Worm (Caenorhabditis elegans) whole organism, late embryonic: ENCODE measurements around the gene F28A10.4.

Source experiments
- C38D4.7 ChIP-seq: fragments of 200-800 bp; sonication (Bioruptor generic); optimal IDR thresholded peaks from 2 replicates; lab custom pipeline; 2018; ENCODE audit warnings: mild to moderate bottlenecking, missing genetic modification characterization, moderate library complexity, missing compliant biosample characterization
- K09A11.1 ChIP-seq: sonication (generic microtip); optimal IDR thresholded peaks from 2 replicates; lab custom pipeline; 2017; ENCODE audit warnings: antibody characterized with exemption, mild to moderate bottlenecking, missing genetic modification characterization, missing compliant biosample characterization; ENCODE audit not compliant: insufficient read depth
- Y22D7AL.16 ChIP-seq: sonication (generic microtip); optimal IDR thresholded peaks from 2 replicates; lab custom pipeline; 2016; ENCODE audit warnings: missing genetic modification characterization, missing compliant biosample characterization
- ahr-1 ChIP-seq: sonication (generic microtip); optimal IDR thresholded peaks from 2 replicates; lab custom pipeline; 2016; ENCODE audit warnings: missing genetic modification characterization, missing compliant biosample characterization
- ama-1 ChIP-seq: fragments of 150-350 bp; optimal IDR thresholded peaks from 2 replicates; lab custom pipeline; 2014
- ceh-14 ChIP-seq: sonication (generic microtip); optimal IDR thresholded peaks from 2 replicates; lab custom pipeline; 2016; ENCODE audit warnings: missing genotype, missing genetic modification characterization, missing compliant biosample characterization
- ceh-18 ChIP-seq: sonication (generic microtip); optimal IDR thresholded peaks from 2 replicates; lab custom pipeline; 2016; ENCODE audit warnings: missing genetic modification characterization, missing compliant biosample characterization
- ceh-19 ChIP-seq: fragments of 200-800 bp; sonication (Bioruptor generic); optimal IDR thresholded peaks from 2 replicates; lab custom pipeline; 2018; ENCODE audit warnings: mild to moderate bottlenecking, missing genetic modification characterization, missing compliant biosample characterization
- ceh-24 ChIP-seq: sonication (generic microtip); optimal IDR thresholded peaks from 2 replicates; lab custom pipeline; 2016; ENCODE audit warnings: mild to moderate bottlenecking, missing genetic modification characterization, missing compliant biosample characterization
- ceh-30 ChIP-seq: fragments of 150-350 bp; optimal IDR thresholded peaks from 2 replicates; lab custom pipeline; 2014; ENCODE audit warnings: missing biosample characterization, missing genetic modification characterization
- ceh-34 ChIP-seq: sonication (generic microtip); optimal IDR thresholded peaks from 2 replicates; lab custom pipeline; 2016; ENCODE audit warnings: mild to moderate bottlenecking, missing genetic modification characterization, missing compliant biosample characterization
- ceh-45 ChIP-seq: fragments of 200-800 bp; sonication (Bioruptor generic); IDR thresholded peaks from 2 replicates; pipeline ENCODE4 v1.3.6; 2022; ENCODE audit warnings: missing genetic modification reagents, missing genetic modification characterization, missing compliant biosample characterization
- ceh-9 ChIP-seq: sonication (generic microtip); optimal IDR thresholded peaks from 2 replicates; lab custom pipeline; 2016; ENCODE audit warnings: mild to moderate bottlenecking, missing genetic modification characterization, inconsistent platforms, missing compliant biosample characterization
- che-1 ChIP-seq: sonication (generic microtip); optimal IDR thresholded peaks from 2 replicates; lab custom pipeline; 2016; ENCODE audit warnings: mild to moderate bottlenecking, missing genetic modification characterization, missing compliant biosample characterization
- dve-1 ChIP-seq: sonication (generic microtip); optimal IDR thresholded peaks from 2 replicates; lab custom pipeline; 2017; ENCODE audit warnings: antibody characterized with exemption, mild to moderate bottlenecking, missing genetic modification characterization, missing compliant biosample characterization
- eyg-1 ChIP-seq: sonication (generic microtip); optimal IDR thresholded peaks from 2 replicates; lab custom pipeline; 2016; ENCODE audit warnings: missing genotype, missing genetic modification characterization, missing compliant biosample characterization
- fax-1 ChIP-seq: sonication (generic microtip); optimal IDR thresholded peaks from 2 replicates; lab custom pipeline; 2016; ENCODE audit warnings: missing genotype, missing genetic modification characterization, missing compliant biosample characterization
- fkh-6 ChIP-seq: sonication (generic microtip); optimal IDR thresholded peaks from 2 replicates; lab custom pipeline; 2016; ENCODE audit warnings: missing genetic modification characterization, missing compliant biosample characterization
- gmeb-2 ChIP-seq: sonication (generic microtip); optimal IDR thresholded peaks from 2 replicates; lab custom pipeline; 2016; ENCODE audit warnings: missing genetic modification characterization, inconsistent platforms, missing compliant biosample characterization
- hlh-30 ChIP-seq: sonication (generic microtip); optimal IDR thresholded peaks from 2 replicates; lab custom pipeline; 2017; ENCODE audit warnings: antibody characterized with exemption, missing genetic modification characterization, missing compliant biosample characterization; ENCODE audit not compliant: insufficient read depth
- lin-11 ChIP-seq: fragments of 200-800 bp; sonication (Bioruptor generic); optimal IDR thresholded peaks from 2 replicates; lab custom pipeline; 2018; ENCODE audit warnings: mild to moderate bottlenecking, missing genetic modification characterization, missing compliant biosample characterization
- madf-2 ChIP-seq: sonication (generic microtip); optimal IDR thresholded peaks from 2 replicates; lab custom pipeline; 2017; ENCODE audit warnings: missing genetic modification characterization, missing compliant biosample characterization
- mec-3 ChIP-seq: sonication (generic microtip); optimal IDR thresholded peaks from 2 replicates; lab custom pipeline; 2016; ENCODE audit warnings: borderline replicate concordance, missing genetic modification characterization, missing compliant biosample characterization
- nfya-1 ChIP-seq: sonication (generic microtip); optimal IDR thresholded peaks from 2 replicates; lab custom pipeline; 2017; ENCODE audit warnings: missing genetic modification characterization, mild to moderate bottlenecking, missing compliant biosample characterization, antibody characterized with exemption, moderate library complexity
- npax-4 ChIP-seq: sonication (generic microtip); optimal IDR thresholded peaks from 2 replicates; lab custom pipeline; 2016; ENCODE audit warnings: missing genetic modification characterization, missing compliant biosample characterization
- odd-2 ChIP-seq: sonication (generic microtip); optimal IDR thresholded peaks from 2 replicates; lab custom pipeline; 2017; ENCODE audit warnings: antibody characterized with exemption, mild to moderate bottlenecking, missing genetic modification characterization, missing compliant biosample characterization
- pag-3 ChIP-seq: sonication (generic microtip); optimal IDR thresholded peaks from 2 replicates; lab custom pipeline; 2016; ENCODE audit warnings: missing compliant biosample characterization, missing genetic modification characterization, borderline replicate concordance
- pqm-1 ChIP-seq: sonication (generic microtip); optimal IDR thresholded peaks from 2 replicates; lab custom pipeline; 2016; ENCODE audit warnings: missing genetic modification characterization, missing compliant biosample characterization
- pros-1 ChIP-seq: fragments of 150-350 bp; optimal IDR thresholded peaks from 2 replicates; lab custom pipeline; 2014; ENCODE audit warnings: missing biosample characterization, missing genetic modification reagents, missing genetic modification characterization
- rnt-1 ChIP-seq: sonication (generic microtip); optimal IDR thresholded peaks from 2 replicates; lab custom pipeline; 2016; ENCODE audit warnings: missing genetic modification characterization, missing compliant biosample characterization
- sox-2 ChIP-seq: fragments of 200-800 bp; sonication (Bioruptor generic); IDR thresholded peaks from 2 replicates; pipeline ENCODE4 v1.3.6; 2022; ENCODE audit warnings: missing genetic modification reagents, missing genetic modification characterization, missing compliant biosample characterization
- sox-4 ChIP-seq: sonication (generic microtip); optimal IDR thresholded peaks from 2 replicates; lab custom pipeline; 2017; ENCODE audit warnings: mild to moderate bottlenecking, missing genetic modification characterization, inconsistent platforms, missing compliant biosample characterization
- syd-9 ChIP-seq: sonication (generic microtip); optimal IDR thresholded peaks from 2 replicates; lab custom pipeline; 2016; ENCODE audit warnings: mild to moderate bottlenecking, missing genetic modification characterization, moderate library complexity, missing compliant biosample characterization
- tbx-2 ChIP-seq: sonication (generic microtip); optimal IDR thresholded peaks from 2 replicates; lab custom pipeline; 2016; ENCODE audit warnings: missing genetic modification characterization, missing compliant biosample characterization
- tbx-7 ChIP-seq: sonication (generic microtip); optimal IDR thresholded peaks from 2 replicates; lab custom pipeline; 2016; ENCODE audit warnings: missing genotype, missing genetic modification characterization, missing compliant biosample characterization
- ttx-3 ChIP-seq: sonication (generic microtip); optimal IDR thresholded peaks from 2 replicates; lab custom pipeline; 2016; ENCODE audit warnings: missing genetic modification reagents, missing genetic modification characterization, missing compliant biosample characterization
- unc-3 ChIP-seq, 2 experiments: fragments of 200-800 bp in 1 of 2; sonication (Bioruptor generic) in 1 of 2; sonication (generic microtip) in 1 of 2; conservative IDR thresholded peaks in 1 of 2; optimal IDR thresholded peaks in 1 of 2; 2 replicates each; pipeline versions ENCODE4 v1.3.6 to Lab custom; 2016 to 2022; ENCODE audit warnings: missing compliant biosample characterization in 2 of 2, missing genetic modification characterization in 2 of 2, missing genetic modification reagents in 1 of 2
- unc-42 ChIP-seq: sonication (generic microtip); optimal IDR thresholded peaks from 2 replicates; lab custom pipeline; 2016; ENCODE audit warnings: missing genotype, missing genetic modification characterization, missing compliant biosample characterization
- unc-55 ChIP-seq: sonication (generic microtip); optimal IDR thresholded peaks from 2 replicates; lab custom pipeline; 2017; ENCODE audit warnings: missing biosample characterization, missing genetic modification reagents, missing genetic modification characterization
- ztf-16 ChIP-seq: sonication (generic microtip); optimal IDR thresholded peaks from 2 replicates; lab custom pipeline; 2017; ENCODE audit warnings: missing genetic modification characterization, missing compliant biosample characterization

F28A10.4 gene

DNA sequence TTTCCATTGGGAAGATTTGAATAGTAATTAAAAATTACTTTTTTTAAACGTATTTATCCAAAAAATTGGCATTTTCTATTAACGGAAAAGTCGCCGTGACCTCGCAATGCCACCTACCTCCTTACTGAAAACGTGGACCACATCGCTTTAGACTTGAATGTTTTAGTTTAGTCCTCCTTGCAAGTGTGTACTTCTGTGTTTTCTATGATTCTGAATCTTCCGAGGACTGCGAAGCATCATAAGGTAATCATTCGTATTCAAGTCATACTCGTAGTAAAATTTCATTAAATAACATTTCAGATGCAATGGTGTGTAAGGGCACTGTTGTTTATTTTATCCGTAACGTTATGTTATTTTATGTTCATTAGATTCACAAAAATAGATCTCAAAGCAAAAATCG lies 35.6 kb upstream of the F28A10.4 start, which contains the start of gene F46F5.11:
TSS of gene F46F5.11 (plus strand) at position 301 of the 400 bp plus-strand sequence.
- no peak for TF ChIP-seq gmeb-2
- TF ChIP-seq npax-4 (tag; lab: Kevin White, UChicago) = no peak
- TF ChIP-seq lin-11 (tag; lab: Kevin White, UChicago) = no peak
- no peak for TF ChIP-seq nfya-1 (tag; lab: Kevin White, UChicago)
- TF ChIP-seq ceh-18 = no peak
- TF ChIP-seq pag-3 (tag; lab: Kevin White, UChicago) = no peak
- no peak for TF ChIP-seq fax-1 (tag; lab: Kevin White, UChicago)
- TF ChIP-seq ceh-19 = no peak
- TF ChIP-seq unc-55 (GFP tag; lab: Kevin White, UChicago) = no peak
- no peak for TF ChIP-seq ceh-45 (GFP tag; lab: Robert Waterston, UW)
- TF ChIP-seq sox-2 = no peak

DNA sequence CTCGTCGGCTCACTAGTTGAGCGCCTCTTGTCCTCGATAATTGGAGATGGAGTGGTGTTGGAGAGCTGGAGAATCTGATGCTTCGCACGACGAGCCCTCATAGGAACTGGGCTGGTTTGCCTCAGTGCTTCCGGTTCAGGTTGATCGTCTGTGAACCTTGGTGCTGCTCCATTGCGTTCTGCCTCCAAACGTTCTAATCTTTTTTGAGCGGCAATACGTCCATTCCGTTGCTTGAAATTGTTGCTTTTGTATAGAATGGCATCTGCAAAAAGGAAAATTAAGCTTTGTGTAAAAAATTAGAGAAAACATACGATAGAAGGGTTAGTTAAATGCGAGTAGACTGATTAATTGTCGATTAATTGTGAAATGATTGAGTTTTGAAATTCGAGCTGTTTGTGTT lies 31.2 kb upstream of the F28A10.4 start, which contains the start of gene F46F5.5:
TSS of gene F46F5.5 (minus strand) at position 101 of the 400 bp plus-strand sequence.
- TF ChIP-seq ceh-34 = no peak
- no peak for TF ChIP-seq ttx-3 (tag; lab: Kevin White, UChicago)
- TF ChIP-seq unc-3 (GFP tag; conservative IDR thresholded peaks at IDR 0.05; lab: Robert Waterston, UW) = no peak
- TF ChIP-seq unc-3 (tag; optimal IDR thresholded peaks at IDR 0.05; lab: Kevin White, UChicago) = no peak
- no peak for TF ChIP-seq ztf-16 (tag; lab: Kevin White, UChicago)
- TF ChIP-seq pros-1 = no peak
- TF ChIP-seq tbx-2 (tag; lab: Kevin White, UChicago) = no peak
- no peak for TF ChIP-seq pag-3 (tag; lab: Kevin White, UChicago)
- no peak for TF ChIP-seq Y22D7AL.16 (tag; lab: Kevin White, UChicago)
- TF ChIP-seq dve-1 (tag; lab: Kevin White, UChicago) = no peak
- TF ChIP-seq ceh-30 (tag; lab: Kevin White, UChicago) = no peak
- TF ChIP-seq tbx-7 (tag; lab: Kevin White, UChicago) = no peak
- TF ChIP-seq K09A11.1 (tag; lab: Kevin White, UChicago) = no peak
- no peak for TF ChIP-seq ceh-18
- no peak for TF ChIP-seq ama-1 (lab: Kevin White, UChicago)
- no peak for TF ChIP-seq syd-9 (tag; lab: Kevin White, UChicago)
- no peak for TF ChIP-seq ceh-14 (tag; lab: Kevin White, UChicago)
- no peak for TF ChIP-seq ceh-24 (tag; lab: Kevin White, UChicago)
- TF ChIP-seq eyg-1 (tag; lab: Kevin White, UChicago) = no peak
- TF ChIP-seq fkh-6 (tag; lab: Kevin White, UChicago) = no peak

DNA sequence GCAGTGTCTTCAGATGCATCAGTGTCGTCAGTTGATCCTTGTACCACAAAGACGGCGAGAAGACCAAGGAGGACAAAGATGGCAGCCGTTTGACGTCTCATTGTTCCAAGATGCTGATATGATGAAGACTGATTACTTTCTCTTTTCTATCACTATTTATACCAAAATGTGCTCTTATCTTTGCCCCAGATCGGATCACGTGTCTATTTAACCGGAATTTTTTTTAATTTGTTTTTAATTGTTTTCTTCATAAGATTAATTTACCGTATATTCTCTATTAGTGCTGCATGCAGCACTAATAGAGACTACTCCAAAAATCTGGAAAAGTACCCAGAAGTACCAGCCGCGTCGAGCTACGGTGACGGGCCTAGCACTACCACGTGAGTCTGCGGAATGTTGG lies 29.3 kb upstream of the F28A10.4 start, which contains the start of gene msrp-3:
TSS of gene msrp-3 (minus strand) at position 101 of the 400 bp plus-strand sequence.
- TF ChIP-seq sox-4 (tag; lab: Kevin White, UChicago) (no peak), madf-2 (tag; lab: Kevin White, UChicago) (no peak), sox-2 (no peak), mec-3 (tag; lab: Kevin White, UChicago) (no peak), pqm-1 (tag; lab: Kevin White, UChicago) (no peak), unc-42 (no peak), gmeb-2 (no peak), C38D4.7 (GFP tag; lab: Kevin White, UChicago) (no peak), ahr-1 (no peak), ceh-14 (tag; lab: Kevin White, UChicago) (no peak), hlh-30 (tag; lab: Kevin White, UChicago) (no peak), odd-2 (tag; lab: Kevin White, UChicago) (no peak), tbx-2 (tag; lab: Kevin White, UChicago) (no peak), ceh-45 (GFP tag; lab: Robert Waterston, UW) (no peak), fkh-6 (tag; lab: Kevin White, UChicago) (no peak), che-1 (tag; lab: Kevin White, UChicago) (no peak), rnt-1 (tag; lab: Kevin White, UChicago) (no peak), ceh-9 (tag; lab: Kevin White, UChicago) (no peak)
